Worm (Caenorhabditis elegans): ENCODE results near the gene K09F6.9.
"Not testable (repeated sequence)": the region's sequence is repeated elsewhere in the genome, so short reads cannot be mapped to it uniquely, and the experiment has no call there.

The K09F6.9 gene

ce11 chrII:2273750-2274149 lies 8.7 kb downstream of the K09F6.9 start:
- TF ChIP-seq nhr-237 (tag; optimal IDR thresholded peaks at IDR 0.05) (no peak), peb-1 (tag; optimal IDR thresholded peaks at IDR 0.05) (no peak), egl-27 (tag; optimal IDR thresholded peaks at IDR 0.05) (no peak), ztf-11 (tag; optimal IDR thresholded peaks at IDR 0.05) (no peak), F13H6.1 (tag; optimal IDR thresholded peaks at IDR 0.05) (no peak), mbf-1 (tag; optimal IDR thresholded peaks at IDR 0.05) (no peak), ceh-82 (tag; optimal IDR thresholded peaks at IDR 0.05) (no peak), crh-2 (tag; optimal IDR thresholded peaks at IDR 0.05) (no peak)

- TF ChIP-seq lsy-2 (tag; optimal IDR thresholded peaks at IDR 0.05); egl-27 (tag; optimal IDR thresholded peaks at IDR 0.05); unc-55 (GFP tag; optimal IDR thresholded peaks at IDR 0.05): not testable (repeated sequence)
Measured at ce11 chrII:2254861-2255260, 27.6 kb downstream of the K09F6.9 start, which contains the start of gene K09F6.3. K09F6.3 (plus strand) TSS chrII:2255161.

DNA sequence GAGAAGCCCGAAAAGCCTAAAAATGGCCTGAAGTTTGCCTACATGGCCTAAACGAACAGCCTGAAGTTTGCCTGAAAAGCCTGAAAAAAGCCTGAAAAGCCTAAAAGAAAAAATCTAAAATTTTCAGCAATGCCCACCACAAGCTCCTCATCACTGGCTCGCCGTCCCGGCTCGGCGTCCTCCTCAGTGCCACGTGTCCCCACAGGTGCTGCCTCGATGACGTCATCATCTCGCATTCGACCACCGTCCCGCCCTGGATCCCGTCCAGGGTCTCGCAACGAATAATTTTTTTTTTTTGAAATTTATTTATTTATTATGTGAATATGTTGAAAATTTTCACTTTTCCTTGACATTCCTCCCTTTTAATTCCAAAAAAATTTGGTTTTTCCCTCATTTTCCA lies 28.8 kb downstream of the K09F6.9 start:
- TF ChIP-seq gmeb-1 (tag; optimal IDR thresholded peaks at IDR 0.05): no peak
- TF ChIP-seq R02D3.7 (tag; optimal IDR thresholded peaks at IDR 0.05): no peak
- TF ChIP-seq unc-62 (GFP tag; optimal IDR thresholded peaks at IDR 0.05): no peak
- no peak for TF ChIP-seq blmp-1 (tag; optimal IDR thresholded peaks at IDR 0.05; ENCODE audit: insufficient read depth)
- no peak for TF ChIP-seq nhr-129 (tag; optimal IDR thresholded peaks at IDR 0.05)
- TF ChIP-seq crh-2 (tag; optimal IDR thresholded peaks at IDR 0.05): no peak
- TF ChIP-seq nhr-21 (tag; optimal IDR thresholded peaks at IDR 0.05): no peak
- TF ChIP-seq skn-1 (tag; optimal IDR thresholded peaks at IDR 0.05): no peak
- TF ChIP-seq unc-55 (GFP tag; optimal IDR thresholded peaks at IDR 0.05): no peak
- TF ChIP-seq unc-39 (tag; optimal IDR thresholded peaks at IDR 0.05): no peak
- TF ChIP-seq snpc-4 (tag; optimal IDR thresholded peaks at IDR 0.05): no peak
- no peak for TF ChIP-seq nhr-12 (tag; optimal IDR thresholded peaks at IDR 0.05)

ce11 chrII:2251617-2252016 lies 30.9 kb downstream of the K09F6.9 start:
- TF ChIP-seq egl-27 (tag; optimal IDR thresholded peaks at IDR 0.05) (no peak), nhr-77 (tag; optimal IDR thresholded peaks at IDR 0.05) (no peak), ceh-82 (tag; optimal IDR thresholded peaks at IDR 0.05) (no peak), mdl-1 (tag; optimal IDR thresholded peaks at IDR 0.05) (no peak), R02D3.7 (tag; optimal IDR thresholded peaks at IDR 0.05) (no peak), lin-39 (tag; optimal IDR thresholded peaks at IDR 0.05) (no peak), gmeb-1 (tag; optimal IDR thresholded peaks at IDR 0.05) (no peak)

DNA sequence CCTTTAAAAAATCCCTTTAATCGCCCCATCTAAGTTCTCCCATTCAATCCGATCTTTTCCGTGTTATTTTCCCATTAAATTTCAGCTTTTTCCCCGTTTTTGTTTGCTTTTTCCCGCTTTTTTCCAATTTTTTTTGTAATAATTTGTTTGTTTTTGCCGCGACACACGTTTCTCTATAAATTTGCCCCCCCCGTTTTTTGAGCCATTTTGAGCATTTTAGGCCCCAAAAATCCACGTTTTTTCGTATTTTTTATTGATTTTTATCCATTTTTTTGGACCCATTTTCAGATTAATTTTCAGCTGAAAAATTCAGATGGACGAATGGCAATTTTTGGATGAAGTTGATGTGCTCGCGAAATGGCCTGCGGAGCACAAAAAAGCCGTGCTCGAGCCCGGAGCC lies 39.2 kb downstream of the K09F6.9 start, which contains the start of gene F54A3.2:
F54A3.2 (plus strand) TSS at position 301 of the 400 bp plus-strand sequence.
- no peak for TF ChIP-seq aly-2 (tag; optimal IDR thresholded peaks at IDR 0.05)
- no peak for TF ChIP-seq nhr-237 (tag; optimal IDR thresholded peaks at IDR 0.05)
- TF ChIP-seq elt-3 (tag; optimal IDR thresholded peaks at IDR 0.05): no peak
- TF ChIP-seq ztf-11 (tag; optimal IDR thresholded peaks at IDR 0.05): no peak
- TF ChIP-seq lsy-2 (tag; optimal IDR thresholded peaks at IDR 0.05): no peak
- no peak for TF ChIP-seq nhr-129 (tag; optimal IDR thresholded peaks at IDR 0.05)
- no peak for TF ChIP-seq mbf-1 (tag; optimal IDR thresholded peaks at IDR 0.05)
- no peak for TF ChIP-seq ztf-1 (GFP tag; conservative IDR thresholded peaks at IDR 0.05)

- TF ChIP-seq nhr-6 (tag; optimal IDR thresholded peaks at IDR 0.05) (no peak), nhr-129 (tag; optimal IDR thresholded peaks at IDR 0.05) (no peak), nhr-11 (tag; optimal IDR thresholded peaks at IDR 0.05) (no peak), ztf-1 (GFP tag; conservative IDR thresholded peaks at IDR 0.05) (no peak), snpc-4 (tag; optimal IDR thresholded peaks at IDR 0.05) (no peak), alr-1 (tag; optimal IDR thresholded peaks at IDR 0.05) (no peak)
Measured at ce11 chrII:2236352-2236751, 46.1 kb downstream of the K09F6.9 start.

ce11 chrII:2233240-2233639 lies 49.3 kb downstream of the K09F6.9 start, which contains the start of gene cct-3:
cct-3 (plus strand) TSS chrII:2233540.
- TF ChIP-seq mbf-1 (tag; optimal IDR thresholded peaks at IDR 0.05) (no peak), zag-1 (tag; optimal IDR thresholded peaks at IDR 0.05) (no peak), nhr-25 (tag; optimal IDR thresholded peaks at IDR 0.05) (no peak), alr-1 (tag; optimal IDR thresholded peaks at IDR 0.05) (no peak), gmeb-1 (tag; optimal IDR thresholded peaks at IDR 0.05) (no peak), nhr-21 (tag; optimal IDR thresholded peaks at IDR 0.05) (no peak), sma-9 (GFP tag; optimal IDR thresholded peaks at IDR 0.05) (no peak), sma-9 (tag; optimal IDR thresholded peaks at IDR 0.05) (no peak), sma-3 (GFP tag; optimal IDR thresholded peaks at IDR 0.05) (no peak), C34F6.9 (tag; optimal IDR thresholded peaks at IDR 0.05) (no peak), elt-3 (tag; optimal IDR thresholded peaks at IDR 0.05) (no peak), nhr-10 (tag; optimal IDR thresholded peaks at IDR 0.05) (no peak), nhr-23 (tag; optimal IDR thresholded peaks at IDR 0.05) (no peak), skn-1 (tag; optimal IDR thresholded peaks at IDR 0.05) (no peak), fos-1 (tag; optimal IDR thresholded peaks at IDR 0.05) (no peak), nhr-11 (tag; optimal IDR thresholded peaks at IDR 0.05) (no peak)
